Fruit fly (Drosophila melanogaster) whole organism, embryonic: ENCODE results near the gene Cyp313a4.

Experiments used
- H2.0 ChIP-seq: fragments of 200-800 bp; sonication (Bioruptor generic); IDR thresholded peaks from 2 replicates; pipeline ENCODE4 v1.3.6; 2022; ENCODE audit warnings: missing biosample characterization, missing genetic modification characterization
- Pdp1 ChIP-seq, 2 experiments: fragments of 200-800 bp; sonication (Bioruptor generic); optimal IDR thresholded peaks; 3 replicates each; lab custom pipeline; 2016; ENCODE audit warnings: missing biosample characterization in 2 of 2, missing genetic modification characterization in 2 of 2, mild to moderate bottlenecking in 1 of 2, moderate library complexity in 1 of 2
- Side ChIP-seq: fragments of 200-800 bp; sonication (Bioruptor generic); optimal IDR thresholded peaks from 2 replicates; lab custom pipeline; 2016; ENCODE audit warnings: missing biosample characterization, missing genetic modification characterization
- trh ChIP-seq: fragments of 200-800 bp; sonication (Bioruptor generic); optimal IDR thresholded peaks from 2 replicates; lab custom pipeline; 2016; ENCODE audit warnings: missing biosample characterization, missing genetic modification characterization

DNA sequence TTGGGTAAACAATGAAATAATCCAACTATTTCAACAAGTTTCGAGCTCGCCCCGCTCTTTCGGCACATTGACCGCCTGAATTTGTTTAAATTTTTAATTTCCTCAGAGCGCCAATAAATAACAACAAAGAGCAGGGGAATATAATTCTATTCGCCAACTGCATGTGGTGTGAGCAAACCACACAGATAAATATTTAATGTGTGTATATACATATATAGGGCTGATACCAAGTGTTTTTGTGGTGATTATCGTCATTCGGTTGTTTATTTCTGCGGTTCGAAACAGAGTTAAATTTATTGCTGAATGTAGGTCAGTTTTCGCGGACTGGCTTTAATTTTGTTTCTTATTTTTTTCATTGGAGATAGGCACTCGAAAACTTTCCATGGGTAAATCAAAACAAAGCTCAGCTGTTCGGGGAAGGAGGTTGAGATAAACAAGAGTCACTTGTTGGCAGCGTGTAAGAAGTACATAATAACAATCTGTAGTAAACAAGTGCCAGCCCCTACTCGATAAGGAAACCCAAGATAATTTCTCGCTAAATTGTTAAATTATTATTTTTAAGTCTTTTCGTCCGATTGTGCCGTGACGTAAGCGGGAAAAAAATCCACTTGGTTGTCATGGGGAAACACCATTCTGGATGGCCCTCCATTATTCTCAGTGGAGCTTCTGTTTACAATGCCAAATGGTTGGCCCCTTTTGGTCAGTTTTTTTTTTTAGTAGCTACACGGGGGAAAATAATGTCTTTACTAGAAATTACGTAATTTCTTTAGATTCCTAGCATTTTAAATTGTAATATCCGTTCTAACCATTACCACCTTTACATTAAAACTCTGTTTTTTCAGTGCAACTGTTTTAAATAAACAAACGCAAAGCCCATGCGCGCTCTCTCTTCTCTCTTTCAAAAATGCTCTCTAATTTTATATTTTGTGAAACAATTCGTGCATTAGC, 36.7 kb upstream of the Cyp313a4 start:
- TF ChIP-seq Pdp1 (GFP tag; optimal IDR thresholded peaks at IDR 0.05; lab: Kevin White, UChicago) (peak; percentile 44 to 86), trh (no peak), Side (no peak), H2.0 (peak; percentile 56)
